Fruit fly (Drosophila melanogaster) whole organism, embryonic: ENCODE data around the gene CG44355.

Experiments
- Abd-B ChIP-seq: fragments of 200-800 bp; sonication (Bioruptor generic); optimal IDR thresholded peaks from 2 replicates; lab custom pipeline; 2018; ENCODE audit warnings: missing biosample characterization, mild to moderate bottlenecking, missing genetic modification characterization, moderate library complexity
- Ada2b ChIP-seq: fragments of 200-800 bp; sonication (Bioruptor generic); IDR thresholded peaks from 2 replicates; pipeline ENCODE4 v1.3.6; 2022; ENCODE audit warnings: missing biosample characterization, missing genetic modification characterization
- Aef1 ChIP-seq: fragments of 200-800 bp; sonication (Bioruptor generic); IDR thresholded peaks from 3 replicates; pipeline ENCODE4 v1.3.6; 2022; ENCODE audit warnings: missing biosample characterization, missing genetic modification characterization
- B-H2 ChIP-seq: fragments of 200-800 bp; sonication (Bioruptor generic); optimal IDR thresholded peaks from 2 replicates; lab custom pipeline; 2018; ENCODE audit warnings: missing biosample characterization, mild to moderate bottlenecking, missing genetic modification characterization
- Bdp1 ChIP-seq: fragments of 200-800 bp; sonication (Bioruptor generic); optimal IDR thresholded peaks from 3 replicates; lab custom pipeline; 2016; ENCODE audit warnings: missing biosample characterization, missing genetic modification characterization
- CG10321 ChIP-seq: fragments of 200-800 bp; sonication (Bioruptor generic); IDR thresholded peaks from 2 replicates; pipeline ENCODE4 v1.3.6; 2022; ENCODE audit warnings: missing biosample characterization, missing genetic modification characterization
- CG11247 ChIP-seq: fragments of 200-800 bp; sonication (Bioruptor generic); IDR thresholded peaks from 2 replicates; pipeline ENCODE4 v1.3.6; 2022; ENCODE audit warnings: missing biosample characterization, missing genetic modification characterization
- CG11560 ChIP-seq: fragments of 200-800 bp; sonication (Bioruptor generic); IDR thresholded peaks from 3 replicates; pipeline ENCODE4 v1.3.6; 2022; ENCODE audit warnings: missing biosample characterization, missing genetic modification characterization
- CG12236 ChIP-seq: fragments of 200-800 bp; sonication (Bioruptor generic); optimal IDR thresholded peaks from 2 replicates; lab custom pipeline; 2016; ENCODE audit warnings: missing biosample characterization, missing genetic modification characterization
- CG13296 ChIP-seq: fragments of 200-800 bp; sonication (Bioruptor generic); optimal IDR thresholded peaks from 3 replicates; lab custom pipeline; 2018; ENCODE audit warnings: missing biosample characterization, mild to moderate bottlenecking, missing genetic modification characterization
- CG14667 ChIP-seq: fragments of 200-800 bp; sonication (Bioruptor generic); IDR thresholded peaks from 2 replicates; pipeline ENCODE4 v1.3.6; 2022; ENCODE audit warnings: missing biosample characterization, missing genetic modification characterization
- CG15479 ChIP-seq: fragments of 200-800 bp; sonication (Bioruptor generic); optimal IDR thresholded peaks from 3 replicates; lab custom pipeline; 2019; ENCODE audit warnings: missing biosample characterization, mild to moderate bottlenecking, missing genetic modification characterization, moderate library complexity
- CG17385 ChIP-seq: fragments of 200-800 bp; sonication (Bioruptor generic); optimal IDR thresholded peaks from 3 replicates; lab custom pipeline; 2018; ENCODE audit warnings: missing biosample characterization, mild to moderate bottlenecking, missing genetic modification characterization
- CG18619 ChIP-seq: fragments of 200-800 bp; sonication (Bioruptor generic); optimal IDR thresholded peaks from 3 replicates; lab custom pipeline; 2017; ENCODE audit warnings: missing biosample characterization, mild to moderate bottlenecking, missing genetic modification characterization
- CG2875 ChIP-seq: fragments of 200-800 bp; sonication (Bioruptor generic); optimal IDR thresholded peaks from 2 replicates; lab custom pipeline; 2017; ENCODE audit warnings: missing biosample characterization, mild to moderate bottlenecking, missing genetic modification characterization, missing genetic modification reagents
- CG2889 ChIP-seq: fragments of 200-800 bp; sonication (Bioruptor generic); IDR thresholded peaks from 3 replicates; pipeline ENCODE4 v1.3.6; 2022; ENCODE audit warnings: missing biosample characterization, missing genetic modification characterization
- CG30020 ChIP-seq: fragments of 200-800 bp; optimal IDR thresholded peaks from 2 replicates; lab custom pipeline; 2019; ENCODE audit warnings: missing biosample characterization, mild to moderate bottlenecking, missing genetic modification characterization, moderate library complexity
- CG30431 ChIP-seq: fragments of 200-800 bp; sonication (Bioruptor generic); optimal IDR thresholded peaks from 2 replicates; lab custom pipeline; 2017; ENCODE audit warnings: missing biosample characterization, missing genetic modification characterization
- CG3065 ChIP-seq: fragments of 200-800 bp; sonication (Bioruptor generic); optimal IDR thresholded peaks from 2 replicates; lab custom pipeline; 2016; ENCODE audit warnings: missing biosample characterization, missing genetic modification characterization
- CG6683 ChIP-seq: fragments of 200-800 bp; sonication (Bioruptor generic); optimal IDR thresholded peaks from 2 replicates; lab custom pipeline; 2017; ENCODE audit warnings: missing biosample characterization, mild to moderate bottlenecking, missing genetic modification characterization, missing genetic modification reagents
- CG7928 ChIP-seq: fragments of 200-800 bp; sonication (Bioruptor generic); optimal IDR thresholded peaks from 2 replicates; lab custom pipeline; 2017; ENCODE audit warnings: missing biosample characterization, mild to moderate bottlenecking, missing genetic modification characterization
- CG9932 ChIP-seq: fragments of 200-800 bp; sonication (Bioruptor generic); IDR thresholded peaks from 2 replicates; pipeline ENCODE4 v1.3.6; 2022; ENCODE audit warnings: missing biosample characterization, missing genetic modification characterization
- Dad ChIP-seq: fragments of 200-800 bp; sonication (Bioruptor generic); optimal IDR thresholded peaks from 3 replicates; lab custom pipeline; 2016; ENCODE audit warnings: missing biosample characterization, missing genetic modification characterization
- E2f1 ChIP-seq: fragments of 200-800 bp; sonication (Bioruptor generic); IDR thresholded peaks from 2 replicates; pipeline ENCODE4 v1.3.6; 2022; ENCODE audit warnings: missing biosample characterization, missing genetic modification characterization
- ERR ChIP-seq: fragments of 200-800 bp; sonication (Bioruptor generic); optimal IDR thresholded peaks from 2 replicates; lab custom pipeline; 2016; ENCODE audit warnings: missing biosample characterization, missing genetic modification characterization
- MTF-1 ChIP-seq: fragments of 200-800 bp; sonication (Bioruptor generic); optimal IDR thresholded peaks from 2 replicates; lab custom pipeline; 2018; ENCODE audit warnings: missing biosample characterization, mild to moderate bottlenecking, missing genetic modification characterization, borderline replicate concordance
- Meics ChIP-seq: fragments of 200-800 bp; sonication (Bioruptor generic); optimal IDR thresholded peaks from 2 replicates; lab custom pipeline; 2017; ENCODE audit warnings: missing biosample characterization, mild to moderate bottlenecking, missing genetic modification characterization
- NC2β ChIP-seq: fragments of 200-800 bp; sonication (Bioruptor generic); optimal IDR thresholded peaks from 2 replicates; lab custom pipeline; 2016; ENCODE audit warnings: missing biosample characterization, missing genetic modification characterization
- Optix ChIP-seq: fragments of 200-800 bp; sonication (Bioruptor generic); IDR thresholded peaks from 3 replicates; pipeline ENCODE4 v1.3.6; 2022; ENCODE audit warnings: missing biosample characterization, missing genetic modification characterization
- Scr ChIP-seq: fragments of 200-800 bp; sonication (Bioruptor generic); IDR thresholded peaks from 2 replicates; pipeline ENCODE4 v1.3.6; 2022; ENCODE audit warnings: missing biosample characterization, missing genetic modification characterization; ENCODE audit not compliant: partially characterized antibody
- ap ChIP-seq: fragments of 200-800 bp; sonication (Bioruptor generic); IDR thresholded peaks from 2 replicates; pipeline ENCODE4 v1.3.6; 2022; ENCODE audit warnings: missing biosample characterization, missing genetic modification characterization
- chm ChIP-seq: fragments of 200-800 bp; sonication (Bioruptor generic); IDR thresholded peaks from 2 replicates; pipeline ENCODE4 v1.3.6; 2022; ENCODE audit warnings: missing biosample characterization, missing genetic modification characterization
- crp ChIP-seq, 2 experiments: fragments of 200-800 bp; sonication (Bioruptor generic); optimal IDR thresholded peaks; 2 replicates in 1 of 2; 3 replicates in 1 of 2; lab custom pipeline; 2017; ENCODE audit warnings: missing biosample characterization in 2 of 2, missing genetic modification characterization in 2 of 2, mild to moderate bottlenecking in 1 of 2, moderate library complexity in 1 of 2
- dan ChIP-seq: fragments of 200-800 bp; sonication (Bioruptor generic); IDR thresholded peaks from 2 replicates; pipeline ENCODE4 v1.3.6; 2022; ENCODE audit warnings: missing biosample characterization, missing genetic modification characterization
- dmrt11E ChIP-seq: fragments of 200-800 bp; sonication (Bioruptor generic); optimal IDR thresholded peaks from 3 replicates; lab custom pipeline; 2018; ENCODE audit warnings: missing biosample characterization, mild to moderate bottlenecking, missing genetic modification characterization, moderate library complexity
- dpn ChIP-seq, 2 experiments: fragments of 200-800 bp; sonication (Bioruptor generic); optimal IDR thresholded peaks; 3 replicates each; lab custom pipeline; 2016; ENCODE audit warnings: missing biosample characterization in 2 of 2, missing genetic modification characterization in 2 of 2
- fd64A ChIP-seq: fragments of 200-800 bp; sonication (Bioruptor generic); optimal IDR thresholded peaks from 3 replicates; lab custom pipeline; 2018; ENCODE audit warnings: missing biosample characterization, mild to moderate bottlenecking, missing genetic modification characterization
- grn ChIP-seq: fragments of 200-800 bp; sonication (Bioruptor generic); optimal IDR thresholded peaks from 3 replicates; lab custom pipeline; 2017; ENCODE audit warnings: missing biosample characterization, missing genetic modification characterization
- hb ChIP-seq: fragments of 200-800 bp; sonication (Bioruptor generic); IDR thresholded peaks from 3 replicates; pipeline ENCODE4 v1.3.6; 2022; ENCODE audit warnings: missing biosample characterization, missing genetic modification characterization; ENCODE audit not compliant: partially characterized antibody
- knrl ChIP-seq: fragments of 200-800 bp; sonication (Bioruptor generic); IDR thresholded peaks from 3 replicates; pipeline ENCODE4 v1.3.6; 2022; ENCODE audit warnings: missing biosample characterization, missing genetic modification characterization; ENCODE audit not compliant: partially characterized antibody
- pan ChIP-seq, 4 experiments: fragments of >200 bp in 3 of 4; fragments of 200-800 bp in 1 of 4; sonication (Bioruptor generic) in 1 of 4; optimal IDR thresholded peaks in 3 of 4; IDR thresholded peaks in 1 of 4; 2 replicates each; pipeline versions ENCODE4 v1.3.6 to Lab custom; 2017 to 2022; ENCODE audit warnings: missing biosample characterization in 2 of 4, missing genetic modification characterization in 2 of 4, mixed read lengths in 1 of 4
- phol ChIP-seq: fragments of 200-800 bp; sonication (Bioruptor generic); optimal IDR thresholded peaks from 3 replicates; lab custom pipeline; 2018; ENCODE audit warnings: missing biosample characterization, mild to moderate bottlenecking, missing genetic modification characterization, moderate library complexity
- repo ChIP-seq: fragments of 200-800 bp; sonication (Bioruptor generic); optimal IDR thresholded peaks from 2 replicates; lab custom pipeline; 2016; ENCODE audit warnings: missing biosample characterization, missing genetic modification characterization
- ro ChIP-seq: fragments of 200-800 bp; sonication (Bioruptor generic); IDR thresholded peaks from 2 replicates; pipeline ENCODE4 v1.3.6; 2022; ENCODE audit warnings: missing biosample characterization, missing genetic modification characterization
- stwl ChIP-seq: fragments of 200-800 bp; sonication (Bioruptor generic); optimal IDR thresholded peaks from 3 replicates; lab custom pipeline; 2018; ENCODE audit warnings: missing biosample characterization, mild to moderate bottlenecking, missing genetic modification characterization, moderate library complexity
- tna ChIP-seq: fragments of 200-800 bp; sonication (Bioruptor generic); IDR thresholded peaks from 2 replicates; pipeline ENCODE4 v1.3.6; 2022; ENCODE audit warnings: missing biosample characterization, missing genetic modification characterization; ENCODE audit not compliant: partially characterized antibody
- zen2 ChIP-seq: fragments of 200-800 bp; sonication (Bioruptor generic); IDR thresholded peaks from 3 replicates; pipeline ENCODE4 v1.3.6; 2022; ENCODE audit warnings: missing biosample characterization, missing genetic modification characterization; ENCODE audit not compliant: partially characterized antibody

CG44355 gene

dm6 chr3L:12266343-12267287 is 44.0 kb upstream of the CG44355 start, which contains the start of gene app (continued):
- TF ChIP-seq grn (no peak), CG30431 (peak; percentile 82), zen2 (GFP tag; lab: Robert Waterston, UW) (no peak), CG7928 (GFP tag; lab: Kevin White, UChicago) (peak; percentile 31), ap (GFP tag; lab: Robert Waterston, UW) (peak; percentile 88), CG10321 (GFP tag; lab: Robert Waterston, UW) (0 out of 2 replicates have a peak, but pooled peaks have one; percentile 50), Abd-B (GFP tag; lab: Kevin White, UChicago) (peak; percentile 78), Meics (GFP tag; lab: Kevin White, UChicago) (peak; percentile 91), CG11560 (tag; lab: Robert Waterston, UW) (0 out of 3 replicates have a peak, but pooled peaks have one; percentile 59), ERR (GFP tag; lab: Kevin White, UChicago) (peak; percentile 36), dpn (GFP tag; optimal IDR thresholded peaks at IDR 0.05; lab: Kevin White, UChicago) (peak; percentile 81 to 84), CG30020 (tag; lab: Kevin White, UChicago) (peak; percentile 61), CG12236 (GFP tag; lab: Kevin White, UChicago) (peak; percentile 17), E2f1 (peak; percentile 91), stwl (tag; lab: Kevin White, UChicago) (peak; percentile 47), CG18619 (GFP tag; lab: Kevin White, UChicago) (peak; percentile 89), Ada2b (peak; percentile 84), Dad (GFP tag; lab: Kevin White, UChicago) (peak; percentile 70), Aef1 (GFP tag; lab: Robert Waterston, UW) (peak; percentile 87), Optix (peak; percentile 92), CG2875 (GFP tag; lab: Kevin White, UChicago) (peak; percentile 56), CG13296 (GFP tag; lab: Kevin White, UChicago) (peak; percentile 89), ro (GFP tag; lab: Robert Waterston, UW) (peak; percentile 81), dan (GFP tag; lab: Robert Waterston, UW) (no peak), B-H2 (peak; percentile 93), NC2β (GFP tag; lab: Kevin White, UChicago) (peak; percentile 71), fd64A (GFP tag; lab: Kevin White, UChicago) (peak; percentile 76), pan (optimal IDR thresholded peaks at IDR 0.05; lab: Kevin White, UChicago) (no peak), pan (GFP tag; optimal IDR thresholded peaks at IDR 0.05 in 1 of 2, IDR thresholded peaks at IDR 0.05 in 1 of 2) (peak in 1 of 2 experiments; percentile 92), CG6683 (peak; percentile 55), CG3065 (peak; percentile 14), repo (GFP tag; lab: Kevin White, UChicago) (peak; percentile 60), crp (GFP tag; optimal IDR thresholded peaks at IDR 0.05; lab: Kevin White, UChicago) (no peak), dmrt11E (tag; lab: Kevin White, UChicago) (peak; percentile 80), hb (GFP tag; lab: Robert Waterston, UW) (no peak), knrl (no peak), CG2889 (GFP tag; lab: Robert Waterston, UW) (peak; percentile 79), CG14667 (peak; percentile 83; the same call in 1 of the 2 replicates), Bdp1 (GFP tag; lab: Kevin White, UChicago) (peak; percentile 69), CG9932 (GFP tag; lab: Robert Waterston, UW) (peak; percentile 89), CG11247 (peak; percentile 83), CG17385 (GFP tag; lab: Kevin White, UChicago) (peak; percentile 83), tna (GFP tag; lab: Robert Waterston, UW) (no peak), CG15479 (no peak), MTF-1 (GFP tag; lab: Kevin White, UChicago) (peak; percentile 67), chm (peak; percentile 87), phol (peak; percentile 90), Scr (GFP tag; lab: Robert Waterston, UW) (no peak)
